Worm (Caenorhabditis elegans): ENCODE measurements around the gene C45G9.6.

Gene C45G9.6

ce11 chrIII:5013915-5014346 lies 22.3 kb upstream of the C45G9.6 start (continued):
- TF ChIP-seq pros-1 (tag; optimal IDR thresholded peaks at IDR 0.05): peak; percentile 84
- TF ChIP-seq K02D7.2 (tag; optimal IDR thresholded peaks at IDR 0.05): no peak
- peak; percentile 42 for TF ChIP-seq nhr-232 (tag; optimal IDR thresholded peaks at IDR 0.05)
- TF ChIP-seq odd-2 (tag; optimal IDR thresholded peaks at IDR 0.05): peak; percentile 29
- TF ChIP-seq syd-9 (tag; optimal IDR thresholded peaks at IDR 0.05): peak; percentile 83
- peak; percentile 53; the same call in 1 of the 2 replicates for TF ChIP-seq sox-2 (GFP tag; IDR thresholded peaks at IDR 0.05)
- peak; percentile 67 for TF ChIP-seq pax-1 (tag; optimal IDR thresholded peaks at IDR 0.05)
- peak; percentile 90 for TF ChIP-seq rnt-1 (tag; optimal IDR thresholded peaks at IDR 0.05)
- TF ChIP-seq hlh-13 (GFP tag; optimal IDR thresholded peaks at IDR 0.05): no peak
- no peak for TF ChIP-seq nhr-11 (tag; optimal IDR thresholded peaks at IDR 0.05)
- TF ChIP-seq ceh-24 (tag; optimal IDR thresholded peaks at IDR 0.05): no peak
- TF ChIP-seq ama-1 (optimal IDR thresholded peaks at IDR 0.05): no peak
- no peak for TF ChIP-seq tbx-7 (tag; optimal IDR thresholded peaks at IDR 0.05)
- TF ChIP-seq T23F11.4 (GFP tag; optimal IDR thresholded peaks at IDR 0.05): peak; percentile 51
- TF ChIP-seq ceh-19 (GFP tag; optimal IDR thresholded peaks at IDR 0.05): peak; percentile 74
- no peak for TF ChIP-seq elt-4 (tag; optimal IDR thresholded peaks at IDR 0.05)

DNA sequence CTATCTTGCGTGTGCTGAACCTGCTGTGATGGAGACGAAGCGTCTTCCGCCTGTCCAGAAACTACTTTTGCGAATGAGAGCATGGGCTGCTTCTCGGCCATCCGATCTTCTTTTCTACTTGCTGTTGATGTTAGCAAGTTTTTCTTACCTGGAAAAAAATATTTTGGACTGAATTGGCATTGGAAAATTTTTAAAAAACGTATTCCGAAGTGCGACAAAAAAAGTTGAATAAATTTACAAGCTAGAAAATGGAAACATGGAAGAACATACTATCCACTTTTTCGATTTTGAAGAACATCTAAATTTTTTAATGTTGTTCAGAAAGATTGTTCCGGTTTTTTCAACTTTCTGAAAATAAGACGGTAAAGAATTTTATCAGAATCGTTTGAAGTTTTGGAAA lies 18.7 kb upstream of the C45G9.6 start, which contains the start of gene larp-1:
TSS of gene larp-1 (minus strand) at position 101 of the 400 bp plus-strand sequence.
- TF ChIP-seq ceh-31 (tag; optimal IDR thresholded peaks at IDR 0.05): no peak
- TF ChIP-seq ceh-48 (tag; optimal IDR thresholded peaks at IDR 0.05): no peak
- no peak for TF ChIP-seq ceh-14 (tag; optimal IDR thresholded peaks at IDR 0.05)
- no peak for TF ChIP-seq pros-1 (tag; optimal IDR thresholded peaks at IDR 0.05)
- TF ChIP-seq tbx-2 (tag; optimal IDR thresholded peaks at IDR 0.05): no peak
- TF ChIP-seq pax-1 (tag; optimal IDR thresholded peaks at IDR 0.05): no peak
- TF ChIP-seq C38D4.7 (GFP tag; optimal IDR thresholded peaks at IDR 0.05): no peak
- TF ChIP-seq lin-11 (tag; optimal IDR thresholded peaks at IDR 0.05): no peak
- no peak for TF ChIP-seq pat-9 (tag; optimal IDR thresholded peaks at IDR 0.05)

- TF ChIP-seq dve-1 (tag; optimal IDR thresholded peaks at IDR 0.05) (peak; percentile 96), ceh-19 (GFP tag; optimal IDR thresholded peaks at IDR 0.05) (peak; percentile 44), C38D4.7 (GFP tag; optimal IDR thresholded peaks at IDR 0.05) (peak; percentile 30), pqm-1 (tag; optimal IDR thresholded peaks at IDR 0.05) (peak; percentile 72), lin-11 (tag; optimal IDR thresholded peaks at IDR 0.05) (no peak), ceh-18 (tag; optimal IDR thresholded peaks at IDR 0.05) (peak; percentile 96), rnt-1 (tag; optimal IDR thresholded peaks at IDR 0.05) (peak; percentile 92), hlh-15 (tag; optimal IDR thresholded peaks at IDR 0.05) (peak; percentile 2), elt-4 (tag; optimal IDR thresholded peaks at IDR 0.05) (no peak), pat-9 (tag; optimal IDR thresholded peaks at IDR 0.05) (peak; percentile 85), ama-1 (optimal IDR thresholded peaks at IDR 0.05) (no peak), pha-2 (tag; optimal IDR thresholded peaks at IDR 0.05) (peak; percentile 38), ahr-1 (tag; optimal IDR thresholded peaks at IDR 0.05) (peak; percentile 32), fkh-6 (tag; optimal IDR thresholded peaks at IDR 0.05) (peak; percentile 60), hlh-13 (GFP tag; optimal IDR thresholded peaks at IDR 0.05) (no peak), T23F11.4 (GFP tag; optimal IDR thresholded peaks at IDR 0.05) (peak; percentile 64), tbx-2 (tag; optimal IDR thresholded peaks at IDR 0.05) (peak; percentile 96), ztf-16 (tag; optimal IDR thresholded peaks at IDR 0.05) (peak; percentile 84), ets-4 (tag; optimal IDR thresholded peaks at IDR 0.05) (peak; percentile 98), pros-1 (tag; optimal IDR thresholded peaks at IDR 0.05) (no peak), unc-3 (GFP tag; conservative IDR thresholded peaks at IDR 0.05) (0 out of 2 replicates have a peak, but pooled peaks have one; percentile 51), unc-3 (tag; optimal IDR thresholded peaks at IDR 0.05) (peak; percentile 71), pha-4 (tag; optimal IDR thresholded peaks at IDR 0.05) (no peak), che-1 (tag; optimal IDR thresholded peaks at IDR 0.05) (peak; percentile 56), C08G9.2 (tag; optimal IDR thresholded peaks at IDR 0.05) (peak; percentile 66), hlh-30 (tag; optimal IDR thresholded peaks at IDR 0.05; ENCODE audit: insufficient read depth) (peak; percentile 87), ceh-48 (tag; optimal IDR thresholded peaks at IDR 0.05) (peak; percentile 69), ceh-22 (tag; optimal IDR thresholded peaks at IDR 0.05) (no peak), ceh-6 (GFP tag; optimal IDR thresholded peaks at IDR 0.05) (peak; percentile 73), ceh-31 (tag; optimal IDR thresholded peaks at IDR 0.05) (peak; percentile 91), unc-42 (tag; optimal IDR thresholded peaks at IDR 0.05) (peak; percentile 66), hlh-6 (tag; optimal IDR thresholded peaks at IDR 0.05) (peak; percentile 72), nhr-11 (tag; optimal IDR thresholded peaks at IDR 0.05) (no peak), ceh-2 (tag; optimal IDR thresholded peaks at IDR 0.05) (peak; percentile 69), odd-2 (tag; optimal IDR thresholded peaks at IDR 0.05) (no peak), ttx-3 (tag; optimal IDR thresholded peaks at IDR 0.05) (peak; percentile 58), Y22D7AL.16 (tag; optimal IDR thresholded peaks at IDR 0.05) (peak; percentile 17), fkh-10 (GFP tag; optimal IDR thresholded peaks at IDR 0.05) (no peak), K02D7.2 (tag; optimal IDR thresholded peaks at IDR 0.05) (no peak)
Measured at ce11 chrIII:5018116-5018689, 18.1 kb upstream of the C45G9.6 start, which contains the start of gene wip-1. Gene wip-1, plus strand, starts transcription at chrIII:5018639.
